Fruit fly (Drosophila melanogaster) whole organism, embryonic: ENCODE data around the gene alpha4GT2.

Source experiments
- ATbp ChIP-seq: fragments of 200-800 bp; sonication (Bioruptor generic); optimal IDR thresholded peaks from 2 replicates; lab custom pipeline; 2017; ENCODE audit warnings: missing biosample characterization, mild to moderate bottlenecking, missing genetic modification characterization, missing genetic modification reagents
- Ada2b ChIP-seq: fragments of 200-800 bp; sonication (Bioruptor generic); IDR thresholded peaks from 2 replicates; pipeline ENCODE4 v1.3.6; 2022; ENCODE audit warnings: missing biosample characterization, missing genetic modification characterization
- Atf-2 ChIP-seq: fragments of 200-800 bp; sonication (Bioruptor generic); optimal IDR thresholded peaks from 2 replicates; lab custom pipeline; 2016; ENCODE audit warnings: missing biosample characterization, missing genetic modification characterization
- Atf3 ChIP-seq: fragments of 200-800 bp; sonication (Bioruptor generic); optimal IDR thresholded peaks from 3 replicates; lab custom pipeline; 2016; ENCODE audit warnings: missing biosample characterization, missing genetic modification characterization
- CG10431 ChIP-seq: fragments of 200-800 bp; sonication (Bioruptor generic); optimal IDR thresholded peaks from 3 replicates; lab custom pipeline; 2018; ENCODE audit warnings: missing biosample characterization, mild to moderate bottlenecking, missing genetic modification characterization
- CG10565 ChIP-seq: fragments of 200-800 bp; sonication (Bioruptor generic); optimal IDR thresholded peaks from 3 replicates; lab custom pipeline; 2016; ENCODE audit warnings: missing biosample characterization, mild to moderate bottlenecking, missing genetic modification characterization
- CG10654 ChIP-seq: fragments of 200-800 bp; sonication (Bioruptor generic); optimal IDR thresholded peaks from 2 replicates; lab custom pipeline; 2016; ENCODE audit warnings: missing biosample characterization, missing genetic modification characterization
- CG11093 ChIP-seq: fragments of 200-800 bp; sonication (Bioruptor generic); IDR thresholded peaks from 3 replicates; pipeline ENCODE4 v1.3.6; 2022; ENCODE audit warnings: missing biosample characterization, missing genetic modification characterization
- CG13287 ChIP-seq: fragments of 200-800 bp; sonication (Bioruptor generic); IDR thresholded peaks from 2 replicates; pipeline ENCODE4 v1.3.6; 2022; ENCODE audit warnings: missing biosample characterization, missing genetic modification characterization; ENCODE audit not compliant: partially characterized antibody
- CG14050 ChIP-seq: fragments of 200-800 bp; sonication (Bioruptor generic); IDR thresholded peaks from 3 replicates; pipeline ENCODE4 v1.3.6; 2022; ENCODE audit warnings: missing biosample characterization, missing genetic modification characterization
- CG14860 ChIP-seq: fragments of 200-800 bp; sonication (Bioruptor generic); IDR thresholded peaks from 3 replicates; pipeline ENCODE4 v1.3.6; 2022; ENCODE audit warnings: missing biosample characterization, missing genetic modification characterization; ENCODE audit not compliant: partially characterized antibody
- CG14965 ChIP-seq: fragments of 200-800 bp; sonication (Bioruptor generic); optimal IDR thresholded peaks from 2 replicates; lab custom pipeline; 2016; ENCODE audit warnings: missing biosample characterization, missing genetic modification characterization, borderline replicate concordance
- CG18262 ChIP-seq: fragments of 200-800 bp; optimal IDR thresholded peaks from 3 replicates; lab custom pipeline; 2019; ENCODE audit warnings: missing biosample characterization, mild to moderate bottlenecking, missing genetic modification characterization, moderate library complexity
- CG2116 ChIP-seq: fragments of 200-800 bp; sonication (Bioruptor generic); optimal IDR thresholded peaks from 3 replicates; lab custom pipeline; 2018; ENCODE audit warnings: missing biosample characterization, mild to moderate bottlenecking, missing genetic modification characterization
- CG2129 ChIP-seq: fragments of 200-800 bp; sonication (Bioruptor generic); IDR thresholded peaks from 2 replicates; pipeline ENCODE4 v1.3.6; 2022; ENCODE audit warnings: missing biosample characterization, missing genetic modification characterization; ENCODE audit not compliant: partially characterized antibody
- CG30403 ChIP-seq: fragments of 200-800 bp; sonication (Bioruptor generic); optimal IDR thresholded peaks from 3 replicates; lab custom pipeline; 2016; ENCODE audit warnings: missing biosample characterization, missing genetic modification characterization
- CG33557 ChIP-seq: fragments of 200-800 bp; sonication (Bioruptor generic); optimal IDR thresholded peaks from 2 replicates; lab custom pipeline; 2019; ENCODE audit warnings: missing biosample characterization, mild to moderate bottlenecking, missing genetic modification characterization, moderate library complexity
- CG4617 ChIP-seq: fragments of 200-800 bp; sonication (Bioruptor generic); optimal IDR thresholded peaks from 3 replicates; lab custom pipeline; 2016; ENCODE audit warnings: missing biosample characterization, missing genetic modification characterization, borderline replicate concordance
- CG8281 ChIP-seq: fragments of 200-800 bp; sonication (Bioruptor generic); optimal IDR thresholded peaks from 2 replicates; lab custom pipeline; 2018; ENCODE audit warnings: missing biosample characterization, mild to moderate bottlenecking, missing genetic modification characterization, moderate library complexity
- CHES-1-like ChIP-seq: fragments of 200-800 bp; sonication (Bioruptor generic); optimal IDR thresholded peaks from 2 replicates; lab custom pipeline; 2016; ENCODE audit warnings: missing biosample characterization, missing genetic modification characterization
- CTCF ChIP-seq: fragments of 200-800 bp; sonication (Bioruptor generic); optimal IDR thresholded peaks from 2 replicates; lab custom pipeline; 2017; ENCODE audit warnings: missing biosample characterization, mild to moderate bottlenecking, missing genetic modification characterization, moderate library complexity
- CoRest ChIP-seq: fragments of 200-800 bp; sonication (Bioruptor generic); optimal IDR thresholded peaks from 3 replicates; lab custom pipeline; 2018; ENCODE audit warnings: missing biosample characterization, mild to moderate bottlenecking, missing genetic modification characterization, moderate library complexity
- Dp ChIP-seq: fragments of 200-800 bp; sonication (Bioruptor generic); optimal IDR thresholded peaks from 2 replicates; lab custom pipeline; 2018; ENCODE audit warnings: missing biosample characterization, mild to moderate bottlenecking, missing genetic modification characterization, moderate library complexity
- E2f2 ChIP-seq: fragments of 200-800 bp; sonication (Bioruptor generic); IDR thresholded peaks from 2 replicates; pipeline ENCODE4 v1.3.6; 2022; ENCODE audit warnings: missing biosample characterization, missing genetic modification characterization
- Elba2 ChIP-seq: fragments of 200-800 bp; sonication (Bioruptor generic); optimal IDR thresholded peaks from 3 replicates; lab custom pipeline; 2016; ENCODE audit warnings: missing biosample characterization, missing genetic modification characterization
- Ets97D ChIP-seq: fragments of 200-800 bp; sonication (Bioruptor generic); optimal IDR thresholded peaks from 3 replicates; lab custom pipeline; 2016; ENCODE audit warnings: missing biosample characterization, missing genetic modification characterization
- Hmx ChIP-seq: fragments of 200-800 bp; sonication (Bioruptor generic); optimal IDR thresholded peaks from 2 replicates; lab custom pipeline; 2016; ENCODE audit warnings: missing biosample characterization, missing genetic modification characterization
- MBD-R2 ChIP-seq: fragments of 200-800 bp; sonication (Bioruptor generic); IDR thresholded peaks from 2 replicates; pipeline ENCODE4 v1.3.6; 2022; ENCODE audit warnings: missing biosample characterization, missing genetic modification characterization
- Med ChIP-seq: fragments of 200-800 bp; sonication (Bioruptor generic); peaks from one replicate; lab custom pipeline; 2016; ENCODE audit warnings: missing biosample characterization, missing genetic modification characterization, mild to moderate bottlenecking, inconsistent platforms, moderate library complexity
- ac ChIP-seq: fragments of 200-800 bp; sonication (Bioruptor generic); optimal IDR thresholded peaks from 3 replicates; lab custom pipeline; 2017; ENCODE audit warnings: missing biosample characterization, mild to moderate bottlenecking, missing genetic modification characterization
- amos ChIP-seq: fragments of 200-800 bp; sonication (Bioruptor generic); IDR thresholded peaks from 2 replicates; pipeline ENCODE4 v1.3.6; 2022; ENCODE audit warnings: missing biosample characterization, missing genetic modification characterization; ENCODE audit not compliant: partially characterized antibody
- cato ChIP-seq: fragments of 200-800 bp; sonication (Bioruptor generic); optimal IDR thresholded peaks from 2 replicates; lab custom pipeline; 2016; ENCODE audit warnings: missing biosample characterization, missing genetic modification characterization, borderline replicate concordance
- ci ChIP-seq: fragments of 200-800 bp; sonication (Bioruptor generic); IDR thresholded peaks from 3 replicates; pipeline ENCODE4 v1.3.6; 2022; ENCODE audit warnings: missing biosample characterization, missing genetic modification characterization
- corto ChIP-seq: fragments of 200-800 bp; sonication (Bioruptor generic); optimal IDR thresholded peaks from 2 replicates; lab custom pipeline; 2016; ENCODE audit warnings: missing biosample characterization, mild to moderate bottlenecking, missing genetic modification characterization, moderate library complexity
- grn ChIP-seq: fragments of 200-800 bp; sonication (Bioruptor generic); optimal IDR thresholded peaks from 3 replicates; lab custom pipeline; 2017; ENCODE audit warnings: missing biosample characterization, missing genetic modification characterization
- jigr1 ChIP-seq: fragments of 200-800 bp; sonication (Bioruptor generic); IDR thresholded peaks from 3 replicates; pipeline ENCODE4 v1.3.6; 2022; ENCODE audit warnings: missing biosample characterization, missing genetic modification characterization
- knrl ChIP-seq: fragments of 200-800 bp; sonication (Bioruptor generic); IDR thresholded peaks from 3 replicates; pipeline ENCODE4 v1.3.6; 2022; ENCODE audit warnings: missing biosample characterization, missing genetic modification characterization; ENCODE audit not compliant: partially characterized antibody
- lmd ChIP-seq: fragments of 200-800 bp; sonication (Bioruptor generic); IDR thresholded peaks from 2 replicates; pipeline ENCODE4 v1.3.6; 2022; ENCODE audit warnings: missing biosample characterization, missing genetic modification characterization
- pho ChIP-seq: fragments of 200-800 bp; sonication (Bioruptor generic); optimal IDR thresholded peaks from 2 replicates; lab custom pipeline; 2016; ENCODE audit warnings: missing biosample characterization, missing genetic modification characterization
- phol ChIP-seq: fragments of 200-800 bp; sonication (Bioruptor generic); optimal IDR thresholded peaks from 3 replicates; lab custom pipeline; 2018; ENCODE audit warnings: missing biosample characterization, mild to moderate bottlenecking, missing genetic modification characterization, moderate library complexity
- prd ChIP-seq, 3 experiments: fragments of >200 bp in 2 of 3; fragments of 200-800 bp in 1 of 3; sonication (Bioruptor generic) in 1 of 3; optimal IDR thresholded peaks in 2 of 3; IDR thresholded peaks in 1 of 3; 2 replicates in 2 of 3; 3 replicates in 1 of 3; pipeline versions ENCODE4 v1.3.6 to Lab custom; 2017 to 2022; ENCODE audit warnings: missing biosample characterization in 1 of 3, missing genetic modification characterization in 1 of 3
- rib ChIP-seq: fragments of 200-800 bp; sonication (Bioruptor generic); IDR thresholded peaks from 2 replicates; pipeline ENCODE4 v1.3.6; 2022; ENCODE audit warnings: missing biosample characterization, missing genetic modification characterization
- ro ChIP-seq: fragments of 200-800 bp; sonication (Bioruptor generic); IDR thresholded peaks from 2 replicates; pipeline ENCODE4 v1.3.6; 2022; ENCODE audit warnings: missing biosample characterization, missing genetic modification characterization
- shn ChIP-seq: fragments of 200-800 bp; sonication (Bioruptor generic); optimal IDR thresholded peaks from 3 replicates; lab custom pipeline; 2016; ENCODE audit warnings: missing biosample characterization, missing genetic modification characterization
- sna ChIP-seq: fragments of 200-800 bp; sonication (Bioruptor generic); IDR thresholded peaks from 2 replicates; pipeline ENCODE4 v1.3.6; 2022; ENCODE audit warnings: missing biosample characterization, missing genetic modification characterization; ENCODE audit not compliant: partially characterized antibody
- tap ChIP-seq: fragments of 200-800 bp; optimal IDR thresholded peaks from 3 replicates; lab custom pipeline; 2019; ENCODE audit warnings: missing biosample characterization, mild to moderate bottlenecking, missing genetic modification characterization, moderate library complexity
- trem ChIP-seq: fragments of 200-800 bp; optimal IDR thresholded peaks from 3 replicates; lab custom pipeline; 2019; ENCODE audit warnings: missing biosample characterization, mild to moderate bottlenecking, missing genetic modification characterization, moderate library complexity
- unpg ChIP-seq: fragments of 200-800 bp; sonication (Bioruptor generic); optimal IDR thresholded peaks from 3 replicates; lab custom pipeline; 2018; ENCODE audit warnings: missing biosample characterization, mild to moderate bottlenecking, missing genetic modification characterization, moderate library complexity
- vfl ChIP-seq: fragments of 200-800 bp; sonication (Bioruptor generic); optimal IDR thresholded peaks from 2 replicates; lab custom pipeline; 2016; ENCODE audit warnings: missing biosample characterization, missing genetic modification characterization
- z ChIP-seq: fragments of 200-800 bp; sonication (Bioruptor generic); IDR thresholded peaks from 3 replicates; pipeline ENCODE4 v1.3.6; 2022; ENCODE audit warnings: missing biosample characterization, missing genetic modification characterization

alpha4GT2 gene

DNA sequence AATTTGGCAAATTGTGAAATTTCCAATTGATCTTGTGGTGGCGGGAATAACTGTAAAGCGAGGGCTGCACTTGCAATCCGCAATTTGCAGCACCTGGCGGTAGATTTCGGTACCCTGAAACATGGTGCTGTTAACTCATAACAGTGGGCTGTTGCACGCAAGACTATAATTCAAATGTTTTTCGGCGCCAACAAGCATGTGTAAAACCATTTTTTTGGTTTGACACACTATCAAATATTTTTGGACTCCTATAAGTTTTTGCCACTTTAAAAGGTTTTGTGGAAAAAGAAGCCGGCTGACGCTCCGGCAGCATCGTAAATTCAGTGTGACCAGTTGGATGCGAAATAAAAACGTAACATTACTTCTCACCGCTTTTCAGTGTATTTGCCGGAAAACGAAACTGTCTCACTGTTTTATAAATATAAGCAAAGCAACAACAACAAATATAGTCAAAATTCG is 19.2 kb downstream of the alpha4GT2 start, which contains the start of the genes CG14545 and CG5886 (continued):
- TF ChIP-seq ATbp (GFP tag; lab: Kevin White, UChicago), result no peak
- no peak for TF ChIP-seq lmd
- TF ChIP-seq amos (GFP tag; lab: Robert Waterston, UW), result no peak; the same call in 1 of the 2 replicates
- TF ChIP-seq unpg (GFP tag; lab: Kevin White, UChicago), result no peak
- peak; percentile 29 for TF ChIP-seq CG4617 (GFP tag; lab: Kevin White, UChicago)
- no peak for TF ChIP-seq z
- TF ChIP-seq ci (GFP tag; lab: Robert Waterston, UW), result 0 out of 3 replicates have a peak, but pooled peaks have one; percentile 45
- TF ChIP-seq CG10431 (GFP tag; lab: Kevin White, UChicago), result no peak
- peak; percentile 31 for TF ChIP-seq CHES-1-like
- TF ChIP-seq CG14965 (GFP tag; lab: Kevin White, UChicago), result peak; percentile 36
- TF ChIP-seq CoRest (tag; lab: Kevin White, UChicago), result peak; percentile 23
- peak; percentile 24 for TF ChIP-seq pho (GFP tag; lab: Kevin White, UChicago)
- no peak for TF ChIP-seq CG10565 (GFP tag; lab: Kevin White, UChicago)
- peak; percentile 23 for TF ChIP-seq CG30403
- TF ChIP-seq knrl (GFP tag; lab: Robert Waterston, UW), result peak; percentile 34; the same call in 1 of the 3 replicates
- peak; percentile 80 for TF ChIP-seq Dp (GFP tag; lab: Kevin White, UChicago)
- TF ChIP-seq Elba2 (GFP tag; lab: Kevin White, UChicago), result peak; percentile 94
- TF ChIP-seq phol (tag; lab: Kevin White, UChicago), result peak; percentile 35
- TF ChIP-seq Ada2b, result no peak
- peak; percentile 16 for TF ChIP-seq CG33557
- TF ChIP-seq jigr1 (GFP tag; lab: Robert Waterston, UW), result no peak
- TF ChIP-seq ac (GFP tag; lab: Kevin White, UChicago), result no peak
- TF ChIP-seq CG14050 (GFP tag; lab: Robert Waterston, UW), result no peak
- TF ChIP-seq Hmx, result no peak
- TF ChIP-seq sna, result no peak
- TF ChIP-seq corto (GFP tag; lab: Kevin White, UChicago), result no peak
- TF ChIP-seq vfl (GFP tag; lab: Kevin White, UChicago), result no peak
- TF ChIP-seq Ets97D (GFP tag; lab: Kevin White, UChicago), result peak; percentile 59
- peak; percentile 44; the same call in 1 of the 2 replicates for TF ChIP-seq MBD-R2 (GFP tag; lab: Robert Waterston, UW)
- no peak for TF ChIP-seq ro (GFP tag; lab: Robert Waterston, UW)
- no peak for TF ChIP-seq CG18262
- peak; percentile 93 for TF ChIP-seq CTCF
- peak; percentile 87 for TF ChIP-seq E2f2 (GFP tag; lab: Robert Waterston, UW)
- TF ChIP-seq Atf-2 (GFP tag; lab: Kevin White, UChicago), result no peak
- peak; percentile 63 for TF ChIP-seq Med (GFP tag; lab: Kevin White, UChicago)
- peak; percentile 37 for TF ChIP-seq CG2116 (GFP tag; lab: Kevin White, UChicago)
- no peak for TF ChIP-seq Atf3 (GFP tag; lab: Kevin White, UChicago)
- no peak for TF ChIP-seq shn (GFP tag; lab: Kevin White, UChicago)
- TF ChIP-seq CG2129 (GFP tag; lab: Robert Waterston, UW), result no peak
- TF ChIP-seq CG8281 (tag; lab: Kevin White, UChicago), result no peak
- TF ChIP-seq rib (GFP tag; lab: Robert Waterston, UW), result no peak
- TF ChIP-seq grn (GFP tag; lab: Kevin White, UChicago), result no peak
- TF ChIP-seq CG10654, result no peak
- TF ChIP-seq cato (GFP tag; lab: Kevin White, UChicago), result no peak
- no peak for TF ChIP-seq CG11093 (GFP tag; lab: Robert Waterston, UW)
- TF ChIP-seq tap (tag; lab: Kevin White, UChicago), result no peak
- peak; percentile 82 for TF ChIP-seq trem (tag; lab: Kevin White, UChicago)
- TF ChIP-seq CG13287 (GFP tag; lab: Robert Waterston, UW), result 0 out of 2 replicates have a peak, but pooled peaks have one; percentile 47
- no peak for TF ChIP-seq CG14860 (GFP tag; lab: Robert Waterston, UW)
- no peak for TF ChIP-seq prd (optimal IDR thresholded peaks at IDR 0.05; lab: Kevin White, UChicago)
- TF ChIP-seq prd (GFP tag; IDR thresholded peaks at IDR 0.05; lab: Robert Waterston, UW), result 0 out of 3 replicates have a peak, but pooled peaks have one; percentile 5
